Fruit fly (Drosophila melanogaster) whole organism: ENCODE measurements around the gene ctp.

ENCODE experiments used
- CG8478 ChIP-seq: fragments of >200 bp; optimal IDR thresholded peaks from 2 replicates; lab custom pipeline; 2018; ENCODE audit warnings: inconsistent platforms
- pan ChIP-seq: fragments of >200 bp; optimal IDR thresholded peaks from 2 replicates; lab custom pipeline; 2017
- psq ChIP-seq: fragments of >200 bp; optimal IDR thresholded peaks from 2 replicates; lab custom pipeline; 2017
- usp ChIP-seq: fragments of >200 bp; optimal IDR thresholded peaks from 2 replicates; lab custom pipeline; 2017; ENCODE audit warnings: missing biosample characterization, missing genetic modification characterization, mixed read lengths

DNA sequence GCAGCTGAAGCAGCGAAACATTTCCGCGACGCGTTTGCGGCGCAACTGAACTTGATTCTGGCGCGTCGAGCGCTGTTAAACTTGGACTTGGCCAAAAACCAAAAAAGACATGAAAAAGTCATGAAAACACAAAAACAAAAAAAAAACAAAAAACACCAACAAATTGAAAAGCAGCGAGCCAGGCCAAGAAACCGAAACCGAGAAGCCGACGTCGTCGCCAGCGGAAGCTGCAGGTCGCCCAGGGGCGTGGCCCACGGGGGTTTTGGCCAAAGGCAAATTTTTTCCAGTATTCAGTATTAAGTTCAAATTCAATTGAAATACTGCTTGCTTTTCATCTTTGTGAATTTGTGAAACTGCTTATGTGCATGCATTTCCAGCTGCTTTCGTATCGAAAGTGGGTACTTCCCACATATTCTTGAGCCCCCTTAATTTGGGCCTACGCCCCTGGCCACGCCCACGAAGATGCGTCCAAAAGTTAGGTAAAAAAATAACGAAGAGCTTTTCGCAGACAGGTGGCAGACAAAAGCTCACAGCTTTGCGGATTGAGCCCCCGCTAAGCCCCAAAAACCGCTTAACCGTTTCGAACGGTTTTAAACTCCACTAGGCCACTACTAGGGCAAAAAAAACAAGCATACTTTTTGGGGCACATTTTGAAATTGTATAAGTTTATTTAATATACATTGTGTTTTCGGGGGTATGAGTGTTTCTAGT lies 20.8 kb upstream of the ctp start, which contains the start of gene CG3009:
- TF ChIP-seq psq (lab: Kevin White, UChicago) (no peak), pan (lab: Kevin White, UChicago) (no peak), CG8478 (lab: Kevin White, UChicago) (no peak), usp (no peak)
